Worm (Caenorhabditis elegans) whole organism, young adult: ENCODE measurements around the gene F31E3.2.

Experiments
- B0019.2 ChIP-seq: fragments of 200-800 bp; sonication (Bioruptor generic); conservative IDR thresholded peaks from 2 replicates; pipeline ENCODE4 v1.3.6; 2022; ENCODE audit warnings: missing genetic modification reagents, missing genetic modification characterization, missing compliant biosample characterization
- B0336.3 ChIP-seq: fragments of 200-800 bp; sonication (Bioruptor generic); IDR thresholded peaks from 2 replicates; pipeline ENCODE4 v1.3.6; 2022; ENCODE audit warnings: missing genetic modification characterization, missing compliant biosample characterization
- C06A6.2 ChIP-seq: fragments of 200-800 bp; sonication (Bioruptor generic); conservative IDR thresholded peaks from 2 replicates; pipeline ENCODE4 v1.3.6; 2022; ENCODE audit warnings: missing genetic modification characterization, missing compliant biosample characterization
- F22D6.2 ChIP-seq: sonication (generic microtip); optimal IDR thresholded peaks from 2 replicates; lab custom pipeline; 2016; ENCODE audit warnings: mild to moderate bottlenecking, missing genetic modification characterization, missing compliant biosample characterization
- F23B12.7 ChIP-seq: sonication (generic microtip); optimal IDR thresholded peaks from 2 replicates; lab custom pipeline; 2017; ENCODE audit warnings: missing genetic modification characterization, mild to moderate bottlenecking, missing compliant biosample characterization, antibody characterized with exemption, moderate library complexity; ENCODE audit not compliant: insufficient read depth
- F33H1.4 ChIP-seq: fragments of 200-800 bp; sonication (Bioruptor generic); IDR thresholded peaks from 2 replicates; pipeline ENCODE4 v1.3.6; 2022; ENCODE audit warnings: missing genetic modification reagents, missing genetic modification characterization, missing compliant biosample characterization
- F39B2.1 ChIP-seq: fragments of 200-800 bp; sonication (Bioruptor generic); IDR thresholded peaks from 2 replicates; pipeline ENCODE4 v1.3.6; 2022; ENCODE audit warnings: missing genetic modification reagents, missing genetic modification characterization, missing compliant biosample characterization
- F49E8.2 ChIP-seq: sonication (generic microtip); optimal IDR thresholded peaks from 3 replicates; lab custom pipeline; 2017; ENCODE audit warnings: missing genetic modification characterization, mild to moderate bottlenecking, missing compliant biosample characterization, antibody characterized with exemption, moderate library complexity; ENCODE audit not compliant: insufficient read depth
- F57A8.1 ChIP-seq: fragments of 200-800 bp; sonication (Bioruptor generic); optimal IDR thresholded peaks from 2 replicates; lab custom pipeline; 2018; ENCODE audit warnings: mild to moderate bottlenecking, missing genetic modification characterization, moderate library complexity, missing compliant biosample characterization
- Y53F4B.3 ChIP-seq: fragments of 200-800 bp; sonication (Bioruptor generic); IDR thresholded peaks from 2 replicates; pipeline ENCODE4 v1.3.6; 2022; ENCODE audit warnings: missing genetic modification reagents, missing genetic modification characterization, missing compliant biosample characterization
- Y53G8AR.9 ChIP-seq: fragments of 200-800 bp; sonication (Bioruptor generic); conservative IDR thresholded peaks from 2 replicates; pipeline ENCODE4 v1.3.6; 2022; ENCODE audit warnings: missing genetic modification reagents, missing genetic modification characterization, missing compliant biosample characterization
- Y67H2A.10 ChIP-seq: fragments of 200-800 bp; sonication (Bioruptor generic); conservative IDR thresholded peaks from 2 replicates; pipeline ENCODE4 v1.3.6; 2022; ENCODE audit warnings: missing genetic modification reagents, missing genetic modification characterization, missing compliant biosample characterization
- Y79H2A.3 ChIP-seq: fragments of 200-800 bp; sonication (Bioruptor generic); conservative IDR thresholded peaks from 2 replicates; pipeline ENCODE4 v1.3.6; 2022; ENCODE audit warnings: missing genetic modification reagents, missing genetic modification characterization, missing compliant biosample characterization
- Y95B8A.8 ChIP-seq: fragments of 200-800 bp; sonication (Bioruptor generic); IDR thresholded peaks from 2 replicates; pipeline ENCODE4 v1.3.6; 2022; ENCODE audit warnings: missing genetic modification reagents, missing genetic modification characterization, missing compliant biosample characterization
- aptf-2 ChIP-seq: fragments of 200-800 bp; sonication (Bioruptor generic); conservative IDR thresholded peaks from 2 replicates; pipeline ENCODE4 v1.3.6; 2022; ENCODE audit warnings: missing genetic modification reagents, missing genetic modification characterization, missing compliant biosample characterization
- attf-6 ChIP-seq: fragments of 200-800 bp; sonication (Bioruptor generic); IDR thresholded peaks from 2 replicates; pipeline ENCODE4 v1.3.6; 2022; ENCODE audit warnings: missing genetic modification reagents, missing genetic modification characterization, missing compliant biosample characterization
- cebp-1 ChIP-seq, 2 experiments: fragments of 200-800 bp in 1 of 2; sonication (Bioruptor generic) in 1 of 2; sonication (generic microtip) in 1 of 2; IDR thresholded peaks in 1 of 2; optimal IDR thresholded peaks in 1 of 2; 2 replicates each; pipeline versions ENCODE4 v1.3.6 to Lab custom; 2017 to 2022; ENCODE audit warnings: missing compliant biosample characterization in 2 of 2, missing genetic modification characterization in 2 of 2, mild to moderate bottlenecking in 1 of 2, missing genetic modification reagents in 1 of 2, moderate library complexity in 1 of 2
- dpff-1 ChIP-seq: sonication (generic microtip); optimal IDR thresholded peaks from 2 replicates; lab custom pipeline; 2017; ENCODE audit warnings: mild to moderate bottlenecking, missing genetic modification characterization, missing compliant biosample characterization
- efl-1 ChIP-seq: fragments of 150-350 bp; optimal IDR thresholded peaks from 2 replicates; lab custom pipeline; 2014; ENCODE audit warnings: missing biosample characterization, missing genetic modification reagents, missing genetic modification characterization
- egl-44 ChIP-seq: fragments of 200-800 bp; sonication (Bioruptor generic); IDR thresholded peaks from 2 replicates; pipeline ENCODE4 v1.3.6; 2022; ENCODE audit warnings: missing genetic modification reagents, missing genetic modification characterization, missing compliant biosample characterization
- egrh-3 ChIP-seq: fragments of 200-800 bp; sonication (Bioruptor generic); IDR thresholded peaks from 2 replicates; pipeline ENCODE4 v1.3.6; 2022; ENCODE audit warnings: missing genetic modification reagents, missing genetic modification characterization, missing compliant biosample characterization
- ekl-4 ChIP-seq: fragments of 200-800 bp; sonication (Bioruptor generic); IDR thresholded peaks from 2 replicates; pipeline ENCODE4 v1.3.6; 2022; ENCODE audit warnings: missing genetic modification reagents, missing genetic modification characterization, missing compliant biosample characterization
- fkh-3 ChIP-seq: sonication (generic microtip); optimal IDR thresholded peaks from 2 replicates; lab custom pipeline; 2016; ENCODE audit warnings: mild to moderate bottlenecking, missing genetic modification characterization, missing compliant biosample characterization
- him-1 ChIP-seq: sonication (generic microtip); optimal IDR thresholded peaks from 2 replicates; lab custom pipeline; 2016; ENCODE audit warnings: missing genotype, missing genetic modification reagents, missing genetic modification characterization, missing compliant biosample characterization
- hmg-1.2 ChIP-seq: fragments of 200-800 bp; sonication (Bioruptor generic); IDR thresholded peaks from 2 replicates; pipeline ENCODE4 v1.3.6; 2022; ENCODE audit warnings: missing genetic modification reagents, missing genetic modification characterization, missing compliant biosample characterization
- hsf-1 ChIP-seq: fragments of 200-800 bp; sonication (Bioruptor generic); IDR thresholded peaks from 2 replicates; pipeline ENCODE4 v1.3.6; 2022; ENCODE audit warnings: missing genetic modification reagents, missing genetic modification characterization, missing compliant biosample characterization
- lag-1 ChIP-seq: fragments of 200-800 bp; sonication (Bioruptor generic); IDR thresholded peaks from 2 replicates; pipeline ENCODE4 v1.3.6; 2022; ENCODE audit warnings: missing genetic modification reagents, missing genetic modification characterization, missing compliant biosample characterization
- lin-26 ChIP-seq: fragments of 200-800 bp; sonication (Bioruptor generic); IDR thresholded peaks from 2 replicates; pipeline ENCODE4 v1.3.6; 2022; ENCODE audit warnings: missing genetic modification reagents, missing genetic modification characterization, missing compliant biosample characterization
- lin-35 ChIP-seq, 3 experiments: fragments of 150-350 bp in 2 of 3; sonication (generic microtip) in 1 of 3; optimal IDR thresholded peaks; 2 replicates each; lab custom pipeline; 2014 to 2018; ENCODE audit warnings: missing biosample characterization in 3 of 3, missing genetic modification characterization in 3 of 3, missing genetic modification reagents in 3 of 3
- lir-1 ChIP-seq: fragments of 200-800 bp; sonication (Bioruptor generic); conservative IDR thresholded peaks from 2 replicates; pipeline ENCODE4 v1.3.6; 2022; ENCODE audit warnings: missing genetic modification reagents, missing genetic modification characterization, missing compliant biosample characterization
- madf-8 ChIP-seq: fragments of 200-800 bp; sonication (Bioruptor generic); conservative IDR thresholded peaks from 2 replicates; pipeline ENCODE4 v1.3.6; 2022; ENCODE audit warnings: missing genetic modification reagents, missing genetic modification characterization, missing compliant biosample characterization
- mxl-1 ChIP-seq: sonication (generic microtip); optimal IDR thresholded peaks from 2 replicates; lab custom pipeline; 2016; ENCODE audit warnings: missing genetic modification characterization, missing compliant biosample characterization
- nhr-179 ChIP-seq: sonication (generic microtip); optimal IDR thresholded peaks from 2 replicates; lab custom pipeline; 2016; ENCODE audit warnings: mild to moderate bottlenecking, missing genetic modification characterization, missing compliant biosample characterization
- nhr-80 ChIP-seq: sonication (generic microtip); optimal IDR thresholded peaks from 2 replicates; lab custom pipeline; 2016; ENCODE audit warnings: missing genetic modification characterization, missing compliant biosample characterization
- nhr-90 ChIP-seq: sonication (generic microtip); optimal IDR thresholded peaks from 2 replicates; lab custom pipeline; 2016; ENCODE audit warnings: missing genotype, mild to moderate bottlenecking, missing genetic modification characterization, missing compliant biosample characterization
- pha-4 ChIP-seq: fragments of 150-350 bp; sonication (generic microtip); optimal IDR thresholded peaks from 2 replicates; lab custom pipeline; 2014; ENCODE audit warnings: missing biosample characterization, missing genetic modification reagents, missing genetic modification characterization
- rcor-1 ChIP-seq: fragments of 200-800 bp; sonication (Bioruptor generic); IDR thresholded peaks from 2 replicates; pipeline ENCODE4 v1.3.6; 2022; ENCODE audit warnings: missing genetic modification reagents, missing genetic modification characterization, missing compliant biosample characterization
- rpc-1 ChIP-seq, 2 experiments: fragments of 150-350 bp in 1 of 2; sonication (generic microtip) in 1 of 2; optimal IDR thresholded peaks; 2 replicates each; lab custom pipeline; 2014 to 2018; ENCODE audit warnings: missing biosample characterization in 1 of 2, missing genetic modification characterization in 1 of 2, missing genetic modification reagents in 1 of 2, missing genotype in 1 of 2
- snpc-1.1 ChIP-seq: sonication (generic microtip); optimal IDR thresholded peaks from 2 replicates; lab custom pipeline; 2017; ENCODE audit warnings: missing genetic modification characterization, mild to moderate bottlenecking, missing compliant biosample characterization, antibody characterized with exemption, moderate library complexity, missing genotype, missing genetic modification reagents; ENCODE audit not compliant: insufficient read depth
- snpc-3.4 ChIP-seq: sonication (generic microtip); optimal IDR thresholded peaks from 2 replicates; lab custom pipeline; 2017; ENCODE audit warnings: missing genetic modification characterization, mild to moderate bottlenecking, missing compliant biosample characterization, antibody characterized with exemption, moderate library complexity, missing genotype, missing genetic modification reagents
- somi-1 ChIP-seq: fragments of 200-800 bp; sonication (Bioruptor generic); optimal IDR thresholded peaks from 2 replicates; lab custom pipeline; 2018; ENCODE audit warnings: mild to moderate bottlenecking, missing genetic modification characterization, missing compliant biosample characterization
- sptf-2 ChIP-seq: fragments of 200-800 bp; sonication (Bioruptor generic); optimal IDR thresholded peaks from 2 replicates; lab custom pipeline; 2018; ENCODE audit warnings: mild to moderate bottlenecking, missing genetic modification characterization, missing compliant biosample characterization
- unc-62 ChIP-seq: fragments of 150-350 bp; optimal IDR thresholded peaks from 2 replicates; lab custom pipeline; 2014; ENCODE audit warnings: missing biosample characterization, missing genetic modification reagents, missing genetic modification characterization
- xnd-1 ChIP-seq: sonication (generic microtip); optimal IDR thresholded peaks from 2 replicates; lab custom pipeline; 2016; ENCODE audit warnings: missing genotype, missing genetic modification reagents, missing genetic modification characterization, missing compliant biosample characterization
- ztf-22 ChIP-seq: fragments of 200-800 bp; sonication (Bioruptor generic); optimal IDR thresholded peaks from 2 replicates; lab custom pipeline; 2018; ENCODE audit warnings: mild to moderate bottlenecking, missing genetic modification characterization, moderate library complexity, missing compliant biosample characterization
- ztf-25 ChIP-seq: fragments of 200-800 bp; sonication (Bioruptor generic); IDR thresholded peaks from 2 replicates; pipeline ENCODE4 v1.3.6; 2022; ENCODE audit warnings: missing genetic modification reagents, missing genetic modification characterization, missing compliant biosample characterization
- ztf-28 ChIP-seq: fragments of 200-800 bp; sonication (Bioruptor generic); IDR thresholded peaks from 2 replicates; pipeline ENCODE4 v1.3.6; 2022; ENCODE audit warnings: missing genetic modification reagents, missing genetic modification characterization, missing compliant biosample characterization

The F31E3.2 gene

DNA sequence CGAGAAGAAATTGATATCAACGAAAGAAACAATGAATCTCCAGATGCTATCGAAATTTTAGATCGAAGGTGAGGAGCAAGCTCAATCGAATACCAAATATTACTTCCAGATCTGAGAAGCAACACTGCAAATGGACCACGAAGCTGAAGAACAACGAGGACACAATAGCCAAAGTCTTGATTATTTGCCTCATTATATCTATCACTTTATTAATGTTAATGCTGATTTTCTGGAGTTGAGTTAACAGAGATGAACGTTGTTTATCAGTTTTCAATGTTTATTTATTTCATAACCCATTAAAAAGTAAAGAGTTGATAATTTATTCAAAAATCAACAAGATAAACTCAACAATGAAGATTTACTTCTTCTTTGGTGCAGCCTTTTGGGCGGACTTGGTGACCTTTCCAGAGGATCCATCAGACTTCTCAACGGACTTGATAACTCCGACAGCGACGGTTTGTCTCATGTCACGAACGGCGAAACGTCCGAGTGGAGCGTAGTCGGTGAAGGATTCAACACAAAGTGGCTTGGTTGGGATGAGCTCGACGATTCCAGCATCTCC, 3.9 kb upstream of the F31E3.2 start (continued):
- TF ChIP-seq nhr-90 (tag; lab: Kevin White, UChicago): no peak
- TF ChIP-seq F49E8.2 (tag; lab: Kevin White, UChicago): peak; percentile 97
- TF ChIP-seq hsf-1 (GFP tag; lab: Robert Waterston, UW): peak; percentile 82
- TF ChIP-seq snpc-3.4 (tag; lab: Kevin White, UChicago): peak; percentile 89
- peak; percentile 85 for TF ChIP-seq ekl-4
- no peak for TF ChIP-seq madf-8 (GFP tag; lab: Robert Waterston, UW)
- no peak for TF ChIP-seq C06A6.2 (GFP tag; lab: Robert Waterston, UW)
- TF ChIP-seq B0019.2: no peak
- peak; percentile 79 for TF ChIP-seq Y95B8A.8 (GFP tag; lab: Robert Waterston, UW)
- TF ChIP-seq somi-1: no peak
- TF ChIP-seq Y53G8AR.9: peak; percentile 93
- no peak for TF ChIP-seq lag-1 (GFP tag; lab: Robert Waterston, UW)
- TF ChIP-seq sptf-2 (GFP tag; lab: Kevin White, UChicago): peak; percentile 50
- TF ChIP-seq F33H1.4: peak; percentile 66
- TF ChIP-seq unc-62 (GFP tag; lab: Kevin White, UChicago): no peak
- no peak for TF ChIP-seq Y67H2A.10 (GFP tag; lab: Robert Waterston, UW)
- TF ChIP-seq ztf-28: no peak
- 0 out of 2 replicates have a peak, but pooled peaks have one; percentile 18 for TF ChIP-seq Y53F4B.3 (GFP tag; lab: Robert Waterston, UW)
- TF ChIP-seq him-1 (tag; lab: Kevin White, UChicago): peak; percentile 92
- no peak for TF ChIP-seq nhr-80 (tag; lab: Kevin White, UChicago)
- no peak for TF ChIP-seq aptf-2
- peak; percentile 89 for TF ChIP-seq rcor-1
- no peak for TF ChIP-seq egrh-3 (GFP tag; lab: Robert Waterston, UW)
- TF ChIP-seq F23B12.7 (tag; lab: Kevin White, UChicago): no peak
- TF ChIP-seq F57A8.1: no peak
- TF ChIP-seq xnd-1 (tag; lab: Kevin White, UChicago): no peak
- TF ChIP-seq pha-4 (tag; lab: Kevin White, UChicago): no peak
- peak in 2 of 3 experiments; percentile 48 to 59 for TF ChIP-seq lin-35 (GFP tag; optimal IDR thresholded peaks at IDR 0.05; lab: Kevin White, UChicago)
- peak; percentile 45 for TF ChIP-seq snpc-1.1 (tag; lab: Kevin White, UChicago)
- no peak for TF ChIP-seq rpc-1 (optimal IDR thresholded peaks at IDR 0.05; lab: Kevin White, UChicago)
- TF ChIP-seq rpc-1 (tag; optimal IDR thresholded peaks at IDR 0.05; lab: Kevin White, UChicago): no peak
- TF ChIP-seq ztf-22: peak; percentile 3
- TF ChIP-seq attf-6 (GFP tag; lab: Robert Waterston, UW): peak; percentile 84
- no peak for TF ChIP-seq nhr-179 (tag; lab: Kevin White, UChicago)
- TF ChIP-seq dpff-1: no peak
- TF ChIP-seq ztf-25 (GFP tag; lab: Robert Waterston, UW): no peak
- TF ChIP-seq Y79H2A.3 (GFP tag; lab: Robert Waterston, UW): no peak
- no peak for TF ChIP-seq egl-44 (GFP tag; lab: Robert Waterston, UW)
- peak; percentile 51 for TF ChIP-seq hmg-1.2 (GFP tag; lab: Robert Waterston, UW)
- TF ChIP-seq lin-26: peak; percentile 81; the same call in 1 of the 2 replicates
- TF ChIP-seq F39B2.1 (GFP tag; lab: Robert Waterston, UW): peak; percentile 76
- peak; percentile 31 for TF ChIP-seq efl-1
- TF ChIP-seq lir-1: no peak
- TF ChIP-seq B0336.3 (GFP tag; lab: Robert Waterston, UW): peak; percentile 92
- TF ChIP-seq fkh-3: no peak
- no peak for TF ChIP-seq mxl-1 (tag; lab: Kevin White, UChicago)
- TF ChIP-seq cebp-1 (GFP tag; IDR thresholded peaks at IDR 0.05; lab: Robert Waterston, UW): no peak
- TF ChIP-seq cebp-1 (tag; optimal IDR thresholded peaks at IDR 0.05; lab: Kevin White, UChicago): peak; percentile 51
- TF ChIP-seq F22D6.2 (tag; lab: Kevin White, UChicago): no peak
